Worm (Caenorhabditis elegans) whole organism, L3 larva: ENCODE results near the gene C17C3.6.

Experiments
- ceh-16 ChIP-seq: sonication (generic microtip); optimal IDR thresholded peaks from 2 replicates; lab custom pipeline; 2017; ENCODE audit warnings: missing biosample characterization, missing genetic modification characterization
- egl-27 ChIP-seq: sonication (generic microtip); optimal IDR thresholded peaks from 4 replicates; lab custom pipeline; 2017; ENCODE audit warnings: missing biosample characterization, missing genetic modification reagents, missing genetic modification characterization
- lin-39 ChIP-seq: fragments of 150-350 bp; optimal IDR thresholded peaks from 2 replicates; lab custom pipeline; 2018; ENCODE audit warnings: missing biosample characterization, missing genetic modification reagents, missing genetic modification characterization
- lsy-12 ChIP-seq: sonication (generic microtip); optimal IDR thresholded peaks from 2 replicates; lab custom pipeline; 2016; ENCODE audit warnings: mild to moderate bottlenecking, missing genetic modification characterization, missing compliant biosample characterization
- mml-1 ChIP-seq: fragments of 150-350 bp; sonication (generic microtip); optimal IDR thresholded peaks from 3 replicates; lab custom pipeline; 2014; ENCODE audit warnings: missing biosample characterization, missing genetic modification characterization
- nhr-28 ChIP-seq: fragments of 150-350 bp; optimal IDR thresholded peaks from 2 replicates; lab custom pipeline; 2014; ENCODE audit warnings: missing biosample characterization, missing genetic modification characterization
- nhr-67 ChIP-seq: fragments of 150-350 bp; optimal IDR thresholded peaks from 2 replicates; lab custom pipeline; 2014; ENCODE audit warnings: missing biosample characterization, missing genetic modification characterization

The C17C3.6 gene

DNA sequence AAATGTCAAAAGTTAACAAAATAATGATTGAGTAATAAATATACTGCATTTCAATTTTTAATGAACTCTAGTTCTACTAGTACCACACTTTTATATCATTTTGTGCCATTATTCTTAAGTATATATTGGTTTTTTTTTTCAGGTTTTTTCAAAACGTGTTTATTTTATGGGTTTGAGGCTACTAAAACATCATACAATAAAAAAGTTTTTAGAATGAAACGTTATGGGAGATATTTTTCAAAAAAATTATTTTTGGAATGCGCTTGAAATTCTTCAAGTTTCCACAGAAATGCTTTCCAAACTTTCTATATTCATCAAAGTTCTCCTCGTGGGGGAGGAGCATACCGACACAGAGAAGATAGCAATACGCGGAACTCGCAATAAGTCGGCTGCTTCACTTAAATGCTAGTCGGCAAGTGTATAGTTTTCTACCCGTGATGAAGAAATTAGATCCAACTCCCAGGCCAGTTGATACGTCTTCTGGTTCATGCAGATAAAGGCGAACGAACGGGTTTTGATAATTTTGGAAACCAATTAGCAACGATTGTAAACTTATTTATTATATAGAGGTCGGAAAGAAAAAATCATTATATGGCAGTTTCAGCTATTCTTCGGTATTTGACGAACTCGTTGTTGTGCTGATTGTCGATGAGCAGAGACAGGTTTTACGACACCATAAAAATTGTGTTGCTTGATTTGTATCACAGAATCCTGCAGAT, 49.6 kb downstream of the C17C3.6 start, which contains the start of gene C17G10.10 (continued):
- TF ChIP-seq ceh-16 (tag; lab: Kevin White, UChicago) = no peak
- no peak for TF ChIP-seq egl-27 (tag; lab: Kevin White, UChicago)
- peak; percentile 61 for TF ChIP-seq lsy-12 (tag; lab: Kevin White, UChicago)
- peak; percentile 38 for TF ChIP-seq lin-39 (tag; lab: Kevin White, UChicago)
- no peak for TF ChIP-seq nhr-67 (tag; lab: Kevin White, UChicago)
- peak; percentile 30 for TF ChIP-seq nhr-28 (tag; lab: Kevin White, UChicago)
- no peak for TF ChIP-seq mml-1 (tag; lab: Kevin White, UChicago)
- TF ChIP-seq, all 47 proteins: peak for 25
